Worm (Caenorhabditis elegans) whole organism, late embryonic: ENCODE results near the gene gpa-1.

Source experiments
- C38D4.7 ChIP-seq: fragments of 200-800 bp; sonication (Bioruptor generic); optimal IDR thresholded peaks from 2 replicates; lab custom pipeline; 2018; ENCODE audit warnings: mild to moderate bottlenecking, missing genetic modification characterization, moderate library complexity, missing compliant biosample characterization
- F13H6.1 ChIP-seq: sonication (generic microtip); optimal IDR thresholded peaks from 2 replicates; lab custom pipeline; 2016; ENCODE audit warnings: missing genetic modification characterization, missing compliant biosample characterization
- K02D7.2 ChIP-seq: sonication (generic microtip); optimal IDR thresholded peaks from 2 replicates; lab custom pipeline; 2017; ENCODE audit warnings: mild to moderate bottlenecking, missing genetic modification characterization, missing compliant biosample characterization
- K09A11.1 ChIP-seq: sonication (generic microtip); optimal IDR thresholded peaks from 2 replicates; lab custom pipeline; 2017; ENCODE audit warnings: antibody characterized with exemption, mild to moderate bottlenecking, missing genetic modification characterization, missing compliant biosample characterization; ENCODE audit not compliant: insufficient read depth
- ahr-1 ChIP-seq: sonication (generic microtip); optimal IDR thresholded peaks from 2 replicates; lab custom pipeline; 2016; ENCODE audit warnings: missing genetic modification characterization, missing compliant biosample characterization
- ceh-18 ChIP-seq: sonication (generic microtip); optimal IDR thresholded peaks from 2 replicates; lab custom pipeline; 2016; ENCODE audit warnings: missing genetic modification characterization, missing compliant biosample characterization
- ceh-19 ChIP-seq: fragments of 200-800 bp; sonication (Bioruptor generic); optimal IDR thresholded peaks from 2 replicates; lab custom pipeline; 2018; ENCODE audit warnings: mild to moderate bottlenecking, missing genetic modification characterization, missing compliant biosample characterization
- ceh-2 ChIP-seq: sonication (generic microtip); optimal IDR thresholded peaks from 2 replicates; lab custom pipeline; 2016; ENCODE audit warnings: missing genotype, missing genetic modification characterization, missing compliant biosample characterization
- ceh-24 ChIP-seq: sonication (generic microtip); optimal IDR thresholded peaks from 2 replicates; lab custom pipeline; 2016; ENCODE audit warnings: mild to moderate bottlenecking, missing genetic modification characterization, missing compliant biosample characterization
- ceh-30 ChIP-seq: fragments of 150-350 bp; optimal IDR thresholded peaks from 2 replicates; lab custom pipeline; 2014; ENCODE audit warnings: missing biosample characterization, missing genetic modification characterization
- ceh-45 ChIP-seq: fragments of 200-800 bp; sonication (Bioruptor generic); IDR thresholded peaks from 2 replicates; pipeline ENCODE4 v1.3.6; 2022; ENCODE audit warnings: missing genetic modification reagents, missing genetic modification characterization, missing compliant biosample characterization
- ceh-9 ChIP-seq: sonication (generic microtip); optimal IDR thresholded peaks from 2 replicates; lab custom pipeline; 2016; ENCODE audit warnings: mild to moderate bottlenecking, missing genetic modification characterization, inconsistent platforms, missing compliant biosample characterization
- che-1 ChIP-seq: sonication (generic microtip); optimal IDR thresholded peaks from 2 replicates; lab custom pipeline; 2016; ENCODE audit warnings: mild to moderate bottlenecking, missing genetic modification characterization, missing compliant biosample characterization
- dve-1 ChIP-seq: sonication (generic microtip); optimal IDR thresholded peaks from 2 replicates; lab custom pipeline; 2017; ENCODE audit warnings: antibody characterized with exemption, mild to moderate bottlenecking, missing genetic modification characterization, missing compliant biosample characterization
- elt-2 ChIP-seq: sonication (generic microtip); optimal IDR thresholded peaks from 2 replicates; lab custom pipeline; 2016; ENCODE audit warnings: missing genetic modification reagents, missing genetic modification characterization, missing compliant biosample characterization
- elt-4 ChIP-seq: sonication (generic microtip); optimal IDR thresholded peaks from 2 replicates; lab custom pipeline; 2016; ENCODE audit warnings: missing genetic modification characterization, missing compliant biosample characterization
- ets-4 ChIP-seq: sonication (generic microtip); optimal IDR thresholded peaks from 2 replicates; lab custom pipeline; 2016; ENCODE audit warnings: missing genetic modification characterization, missing compliant biosample characterization
- eyg-1 ChIP-seq: sonication (generic microtip); optimal IDR thresholded peaks from 2 replicates; lab custom pipeline; 2016; ENCODE audit warnings: missing genotype, missing genetic modification characterization, missing compliant biosample characterization
- fax-1 ChIP-seq: sonication (generic microtip); optimal IDR thresholded peaks from 2 replicates; lab custom pipeline; 2016; ENCODE audit warnings: missing genotype, missing genetic modification characterization, missing compliant biosample characterization
- fkh-10 ChIP-seq: fragments of 150-350 bp; optimal IDR thresholded peaks from 2 replicates; lab custom pipeline; 2014; ENCODE audit warnings: missing biosample characterization, missing genetic modification reagents, missing genetic modification characterization
- fkh-6 ChIP-seq: sonication (generic microtip); optimal IDR thresholded peaks from 2 replicates; lab custom pipeline; 2016; ENCODE audit warnings: missing genetic modification characterization, missing compliant biosample characterization
- hlh-13 ChIP-seq: fragments of 200-800 bp; sonication (Bioruptor generic); optimal IDR thresholded peaks from 2 replicates; lab custom pipeline; 2018; ENCODE audit warnings: mild to moderate bottlenecking, missing genetic modification characterization, missing compliant biosample characterization
- hlh-30 ChIP-seq: sonication (generic microtip); optimal IDR thresholded peaks from 2 replicates; lab custom pipeline; 2017; ENCODE audit warnings: antibody characterized with exemption, missing genetic modification characterization, missing compliant biosample characterization; ENCODE audit not compliant: insufficient read depth
- hlh-8 ChIP-seq: sonication (generic microtip); optimal IDR thresholded peaks from 2 replicates; lab custom pipeline; 2016; ENCODE audit warnings: missing genotype, missing genetic modification characterization, missing compliant biosample characterization
- madf-2 ChIP-seq: sonication (generic microtip); optimal IDR thresholded peaks from 2 replicates; lab custom pipeline; 2017; ENCODE audit warnings: missing genetic modification characterization, missing compliant biosample characterization
- nfya-1 ChIP-seq: sonication (generic microtip); optimal IDR thresholded peaks from 2 replicates; lab custom pipeline; 2017; ENCODE audit warnings: missing genetic modification characterization, mild to moderate bottlenecking, missing compliant biosample characterization, antibody characterized with exemption, moderate library complexity
- nhr-11 ChIP-seq: fragments of 150-350 bp; optimal IDR thresholded peaks from 2 replicates; lab custom pipeline; 2014; ENCODE audit warnings: missing biosample characterization, missing genetic modification characterization
- nhr-232 ChIP-seq: sonication (generic microtip); optimal IDR thresholded peaks from 2 replicates; lab custom pipeline; 2016; ENCODE audit warnings: missing genetic modification characterization, missing compliant biosample characterization
- npax-4 ChIP-seq: sonication (generic microtip); optimal IDR thresholded peaks from 2 replicates; lab custom pipeline; 2016; ENCODE audit warnings: missing genetic modification characterization, missing compliant biosample characterization
- pax-1 ChIP-seq: fragments of 150-350 bp; optimal IDR thresholded peaks from 2 replicates; lab custom pipeline; 2014; ENCODE audit warnings: missing biosample characterization, missing genetic modification characterization
- pqm-1 ChIP-seq: sonication (generic microtip); optimal IDR thresholded peaks from 2 replicates; lab custom pipeline; 2016; ENCODE audit warnings: missing genetic modification characterization, missing compliant biosample characterization
- pros-1 ChIP-seq: fragments of 150-350 bp; optimal IDR thresholded peaks from 2 replicates; lab custom pipeline; 2014; ENCODE audit warnings: missing biosample characterization, missing genetic modification reagents, missing genetic modification characterization
- rnt-1 ChIP-seq: sonication (generic microtip); optimal IDR thresholded peaks from 2 replicates; lab custom pipeline; 2016; ENCODE audit warnings: missing genetic modification characterization, missing compliant biosample characterization
- sox-2 ChIP-seq: fragments of 200-800 bp; sonication (Bioruptor generic); IDR thresholded peaks from 2 replicates; pipeline ENCODE4 v1.3.6; 2022; ENCODE audit warnings: missing genetic modification reagents, missing genetic modification characterization, missing compliant biosample characterization
- sox-4 ChIP-seq: sonication (generic microtip); optimal IDR thresholded peaks from 2 replicates; lab custom pipeline; 2017; ENCODE audit warnings: mild to moderate bottlenecking, missing genetic modification characterization, inconsistent platforms, missing compliant biosample characterization
- syd-9 ChIP-seq: sonication (generic microtip); optimal IDR thresholded peaks from 2 replicates; lab custom pipeline; 2016; ENCODE audit warnings: mild to moderate bottlenecking, missing genetic modification characterization, moderate library complexity, missing compliant biosample characterization
- tbx-2 ChIP-seq: sonication (generic microtip); optimal IDR thresholded peaks from 2 replicates; lab custom pipeline; 2016; ENCODE audit warnings: missing genetic modification characterization, missing compliant biosample characterization
- ttx-3 ChIP-seq: sonication (generic microtip); optimal IDR thresholded peaks from 2 replicates; lab custom pipeline; 2016; ENCODE audit warnings: missing genetic modification reagents, missing genetic modification characterization, missing compliant biosample characterization
- unc-42 ChIP-seq: sonication (generic microtip); optimal IDR thresholded peaks from 2 replicates; lab custom pipeline; 2016; ENCODE audit warnings: missing genotype, missing genetic modification characterization, missing compliant biosample characterization
- unc-55 ChIP-seq: sonication (generic microtip); optimal IDR thresholded peaks from 2 replicates; lab custom pipeline; 2017; ENCODE audit warnings: missing biosample characterization, missing genetic modification reagents, missing genetic modification characterization
- unc-86 ChIP-seq: sonication (generic microtip); optimal IDR thresholded peaks from 2 replicates; lab custom pipeline; 2016; ENCODE audit warnings: missing genetic modification characterization, missing compliant biosample characterization
- ztf-16 ChIP-seq: sonication (generic microtip); optimal IDR thresholded peaks from 2 replicates; lab custom pipeline; 2017; ENCODE audit warnings: missing genetic modification characterization, missing compliant biosample characterization

The gpa-1 gene

DNA sequence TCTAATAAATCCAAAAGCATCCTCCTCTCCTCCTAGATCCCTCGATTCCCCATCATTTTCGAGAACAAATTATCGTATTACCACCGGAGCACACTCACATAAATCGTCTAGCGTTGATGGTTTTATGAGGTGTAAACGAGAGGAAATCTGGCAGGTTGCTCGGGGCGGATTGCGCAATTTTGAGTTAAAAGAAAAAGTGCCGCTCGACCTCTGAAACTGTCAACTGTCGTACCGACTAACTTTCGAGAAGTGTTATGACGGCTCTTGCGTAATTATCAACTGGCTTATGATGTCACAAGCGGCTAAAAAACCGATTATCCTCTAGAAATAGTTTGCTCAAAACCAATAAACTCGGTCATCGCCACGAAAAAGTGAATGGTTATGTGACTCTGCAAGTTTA, 29.0 kb upstream of the gpa-1 start:
- TF ChIP-seq ceh-2 (tag; lab: Kevin White, UChicago) = no peak
- TF ChIP-seq madf-2 (tag; lab: Kevin White, UChicago) = no peak
- no peak for TF ChIP-seq ztf-16 (tag; lab: Kevin White, UChicago)
- no peak for TF ChIP-seq K02D7.2 (tag; lab: Kevin White, UChicago)
- no peak for TF ChIP-seq rnt-1 (tag; lab: Kevin White, UChicago)
- no peak for TF ChIP-seq ahr-1 (tag; lab: Kevin White, UChicago)
- no peak for TF ChIP-seq pax-1 (tag; lab: Kevin White, UChicago)
- TF ChIP-seq nhr-11 (tag; lab: Kevin White, UChicago) = no peak
- no peak for TF ChIP-seq ets-4 (tag; lab: Kevin White, UChicago)
- TF ChIP-seq K09A11.1 (tag; lab: Kevin White, UChicago) = no peak
- TF ChIP-seq unc-86 (tag; lab: Kevin White, UChicago) = no peak
- TF ChIP-seq unc-42 (tag; lab: Kevin White, UChicago) = no peak
- no peak for TF ChIP-seq ceh-9 (tag; lab: Kevin White, UChicago)
- no peak for TF ChIP-seq fax-1
- TF ChIP-seq hlh-30 (tag; lab: Kevin White, UChicago) = no peak

- TF ChIP-seq ceh-19 = no peak
- no peak for TF ChIP-seq eyg-1 (tag; lab: Kevin White, UChicago)
- no peak for TF ChIP-seq ahr-1 (tag; lab: Kevin White, UChicago)
- no peak for TF ChIP-seq elt-4
- TF ChIP-seq K09A11.1 (tag; lab: Kevin White, UChicago) = no peak
- no peak for TF ChIP-seq ceh-30
- no peak for TF ChIP-seq fkh-6 (tag; lab: Kevin White, UChicago)
- no peak for TF ChIP-seq ets-4 (tag; lab: Kevin White, UChicago)
- TF ChIP-seq tbx-2 (tag; lab: Kevin White, UChicago) = no peak
- TF ChIP-seq hlh-13 (GFP tag; lab: Kevin White, UChicago) = no peak
- no peak for TF ChIP-seq unc-42 (tag; lab: Kevin White, UChicago)
- no peak for TF ChIP-seq ceh-24 (tag; lab: Kevin White, UChicago)
- no peak for TF ChIP-seq rnt-1 (tag; lab: Kevin White, UChicago)
- TF ChIP-seq ttx-3 (tag; lab: Kevin White, UChicago) = no peak
- TF ChIP-seq F13H6.1 = no peak
- TF ChIP-seq nhr-232 (tag; lab: Kevin White, UChicago) = no peak
- no peak for TF ChIP-seq pros-1
- no peak for TF ChIP-seq nhr-11 (tag; lab: Kevin White, UChicago)
- no peak for TF ChIP-seq ceh-45
Observed at ce11 chrV:11204452-11204851, 27.0 kb upstream of the gpa-1 start.

DNA sequence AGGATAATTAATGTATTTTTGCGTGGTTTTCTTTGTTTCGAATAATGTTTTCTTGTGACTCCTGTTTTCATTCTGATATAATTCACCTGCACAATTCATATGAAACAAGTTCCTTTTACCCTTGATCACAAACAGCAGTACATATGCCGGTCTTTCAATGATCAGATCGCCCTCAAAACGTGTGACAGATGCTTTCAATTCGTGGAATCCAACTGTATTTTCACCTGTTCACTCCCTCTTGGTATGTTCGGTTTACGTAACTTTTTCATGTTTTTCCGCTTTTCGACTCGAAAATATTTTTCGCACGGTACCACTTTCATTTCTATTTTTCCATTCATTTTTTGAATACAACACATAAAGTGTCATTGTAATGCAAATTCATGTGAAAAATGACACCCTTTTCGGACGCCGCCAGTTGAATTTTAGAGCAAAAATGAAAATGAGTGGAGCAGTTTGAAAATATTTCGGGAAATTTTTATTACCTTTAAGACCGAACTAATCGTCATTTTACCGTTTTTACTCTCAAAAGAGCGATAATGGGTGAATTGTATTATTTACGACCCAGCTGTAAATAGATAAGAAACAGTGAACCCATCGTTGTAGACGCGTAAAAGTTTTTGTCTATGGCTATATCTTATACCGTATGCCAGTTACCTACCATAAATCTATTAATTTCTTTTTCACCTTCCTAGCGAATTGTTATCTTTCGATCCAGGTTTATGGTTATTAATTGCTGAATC, 24.5 kb upstream of the gpa-1 start, which contains the start of gene K10D6.4:
K10D6.4 (plus strand) TSS at position 100 of the 740 bp plus-strand sequence.
- TF ChIP-seq syd-9 (tag; lab: Kevin White, UChicago) (no peak), elt-2 (tag; lab: Kevin White, UChicago) (peak; percentile 49)
- TF ChIP-seq, all 69 proteins: peak for 1

DNA sequence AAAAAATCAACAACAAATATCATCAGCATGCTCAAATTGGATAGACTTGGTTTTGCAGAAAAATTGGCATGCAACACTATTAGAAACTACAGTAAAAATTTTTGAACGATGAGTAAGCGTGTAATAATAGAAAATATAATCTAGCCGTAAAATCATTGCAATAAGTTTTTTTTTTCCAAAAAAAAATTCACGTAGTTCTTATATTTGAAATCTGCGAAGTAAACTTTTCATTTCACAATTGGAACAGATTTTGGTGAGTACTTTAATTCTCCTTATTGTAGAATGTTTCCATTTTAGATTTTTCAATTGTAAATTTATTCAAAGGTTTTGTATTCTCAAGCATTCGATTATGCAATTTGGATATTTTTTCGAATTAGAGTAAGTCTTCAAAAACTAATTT, 22.8 kb upstream of the gpa-1 start, which contains the start of gene K10D6.3:
K10D6.3 (plus strand) TSS at position 301 of the 400 bp plus-strand sequence.
- TF ChIP-seq sox-4 (no peak), pros-1 (no peak), nfya-1 (tag; lab: Kevin White, UChicago) (no peak), elt-2 (tag; lab: Kevin White, UChicago) (no peak), npax-4 (tag; lab: Kevin White, UChicago) (no peak), unc-55 (GFP tag; lab: Kevin White, UChicago) (no peak), sox-2 (GFP tag; lab: Robert Waterston, UW) (no peak), K02D7.2 (tag; lab: Kevin White, UChicago) (no peak), che-1 (tag; lab: Kevin White, UChicago) (no peak), C38D4.7 (GFP tag; lab: Kevin White, UChicago) (no peak), ceh-18 (tag; lab: Kevin White, UChicago) (no peak), pax-1 (tag; lab: Kevin White, UChicago) (no peak), fkh-10 (GFP tag; lab: Kevin White, UChicago) (no peak), pqm-1 (tag; lab: Kevin White, UChicago) (no peak), ceh-2 (tag; lab: Kevin White, UChicago) (no peak), ceh-19 (no peak), hlh-8 (tag; lab: Kevin White, UChicago) (no peak), dve-1 (tag; lab: Kevin White, UChicago) (no peak)
